Worm (Caenorhabditis elegans): ENCODE measurements around the gene mls-2.

ce11 chrX:4740630-4741029, 20.8 kb downstream of the mls-2 start:
- TF ChIP-seq pha-4 (tag; optimal IDR thresholded peaks at IDR 0.05) (no peak), F13H6.1 (tag; optimal IDR thresholded peaks at IDR 0.05) (no peak), ref-2 (tag; optimal IDR thresholded peaks at IDR 0.05) (no peak), tbx-2 (tag; optimal IDR thresholded peaks at IDR 0.05) (no peak), ama-1 (optimal IDR thresholded peaks at IDR 0.05) (no peak), fkh-10 (GFP tag; optimal IDR thresholded peaks at IDR 0.05) (no peak), ets-4 (tag; optimal IDR thresholded peaks at IDR 0.05) (no peak), nhr-11 (tag; optimal IDR thresholded peaks at IDR 0.05) (no peak), ceh-48 (tag; optimal IDR thresholded peaks at IDR 0.05) (no peak), zip-5 (tag; optimal IDR thresholded peaks at IDR 0.05) (no peak), hlh-30 (tag; optimal IDR thresholded peaks at IDR 0.05; ENCODE audit: insufficient read depth) (no peak), lim-6 (tag; optimal IDR thresholded peaks at IDR 0.05) (no peak), pag-3 (tag; optimal IDR thresholded peaks at IDR 0.05; ENCODE audit: borderline replicate concordance) (no peak)
